Worm (Caenorhabditis elegans): Measurements from ENCODE around the gene K11E4.1.

Gene K11E4.1

ce11 chrX:13746231-13746630 is 32.3 kb downstream of the K11E4.1 start:
- TF ChIP-seq ZK185.1 (tag; optimal IDR thresholded peaks at IDR 0.05; ENCODE audit: poor library complexity, severe bottlenecking): no peak
- no peak for TF ChIP-seq ztf-25 (GFP tag; IDR thresholded peaks at IDR 0.05)
- no peak for TF ChIP-seq lin-26 (GFP tag; IDR thresholded peaks at IDR 0.05)
- peak; percentile 79 for TF ChIP-seq nhr-80 (tag; optimal IDR thresholded peaks at IDR 0.05)
- peak; percentile 76 for TF ChIP-seq unc-62 (GFP tag; optimal IDR thresholded peaks at IDR 0.05)

ce11 chrX:13746661-13747365 is 32.9 kb downstream of the K11E4.1 start, which contains the start of gene nhr-71:
Gene nhr-71 (plus strand): TSS chrX:13747315.
- TF ChIP-seq atf-7 (tag; optimal IDR thresholded peaks at IDR 0.05) (no peak), ceh-58 (GFP tag; IDR thresholded peaks at IDR 0.05) (0 out of 2 replicates have a peak, but pooled peaks have one; percentile 32), F52B5.7 (tag; optimal IDR thresholded peaks at IDR 0.05) (no peak), unc-62 (GFP tag; optimal IDR thresholded peaks at IDR 0.05) (no peak), rcor-1 (GFP tag; IDR thresholded peaks at IDR 0.05) (no peak), cebp-1 (GFP tag; IDR thresholded peaks at IDR 0.05) (no peak), cebp-1 (tag; optimal IDR thresholded peaks at IDR 0.05) (no peak), ztf-25 (GFP tag; IDR thresholded peaks at IDR 0.05) (no peak), nhr-80 (tag; optimal IDR thresholded peaks at IDR 0.05) (peak; percentile 2), unc-130 (GFP tag; optimal IDR thresholded peaks at IDR 0.05) (no peak), dox-1 (GFP tag; IDR thresholded peaks at IDR 0.05) (0 out of 2 replicates have a peak, but pooled peaks have one; percentile 33), F23B12.7 (tag; optimal IDR thresholded peaks at IDR 0.05; ENCODE audit: insufficient read depth) (no peak), ekl-4 (GFP tag; IDR thresholded peaks at IDR 0.05) (no peak), dpl-1 (GFP tag; optimal IDR thresholded peaks at IDR 0.05) (no peak), bed-1 (GFP tag; IDR thresholded peaks at IDR 0.05) (no peak), let-607 (tag; optimal IDR thresholded peaks at IDR 0.05) (peak in 1 of 2 experiments; percentile 10), ceh-27 (GFP tag; optimal IDR thresholded peaks at IDR 0.05) (no peak)

- TF ChIP-seq B0019.2 (GFP tag; conservative IDR thresholded peaks at IDR 0.05): no peak
- TF ChIP-seq fkh-3 (tag; optimal IDR thresholded peaks at IDR 0.05): no peak
- TF ChIP-seq nhr-80 (tag; optimal IDR thresholded peaks at IDR 0.05): peak; percentile 34
These were observed 34.0 kb downstream of the K11E4.1 start for ce11 chrX:13747997-13748396.

- no peak for TF ChIP-seq C06A6.2 (GFP tag; conservative IDR thresholded peaks at IDR 0.05)
- TF ChIP-seq nhr-80 (tag; optimal IDR thresholded peaks at IDR 0.05): peak; percentile 15
These were observed 39.0 kb downstream of the K11E4.1 start for ce11 chrX:13752822-13753581.

DNA sequence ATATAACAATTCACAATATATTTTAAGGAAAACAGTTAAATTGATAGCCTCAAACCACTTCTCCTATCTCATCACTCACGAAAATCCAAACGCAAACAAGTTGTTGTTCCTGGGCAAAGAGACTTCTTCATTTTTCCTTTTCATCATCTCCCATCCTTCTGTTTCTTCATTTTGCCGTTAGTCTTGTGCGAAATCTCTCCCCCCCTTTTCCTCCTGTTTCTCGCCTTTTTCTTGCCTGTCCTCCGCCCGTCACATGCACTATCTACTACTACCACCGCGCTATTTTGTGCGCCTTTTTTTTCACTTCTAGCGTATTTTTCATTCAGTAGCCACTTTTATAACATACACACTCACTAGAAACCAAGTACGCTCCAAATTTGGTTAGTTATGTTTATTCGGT is 40.5 kb downstream of the K11E4.1 start:
- no peak for TF ChIP-seq lsy-27 (tag; optimal IDR thresholded peaks at IDR 0.05; ENCODE audit: borderline replicate concordance, insufficient read depth)
- TF ChIP-seq F52B5.7 (tag; optimal IDR thresholded peaks at IDR 0.05): no peak
- no peak for TF ChIP-seq snpc-4 (GFP tag; optimal IDR thresholded peaks at IDR 0.05)
- TF ChIP-seq snpc-4 (tag; optimal IDR thresholded peaks at IDR 0.05): no peak
- TF ChIP-seq lin-54 (GFP tag; optimal IDR thresholded peaks at IDR 0.05): no peak
- TF ChIP-seq B0019.2 (GFP tag; conservative IDR thresholded peaks at IDR 0.05): no peak
- TF ChIP-seq ekl-4 (GFP tag; IDR thresholded peaks at IDR 0.05): no peak
- no peak for TF ChIP-seq cebp-1 (GFP tag; IDR thresholded peaks at IDR 0.05)
- TF ChIP-seq cebp-1 (tag; optimal IDR thresholded peaks at IDR 0.05): peak; percentile 46
- no peak for TF ChIP-seq ztf-25 (GFP tag; IDR thresholded peaks at IDR 0.05)
- TF ChIP-seq lag-1 (GFP tag; IDR thresholded peaks at IDR 0.05): 0 out of 2 replicates have a peak, but pooled peaks have one; percentile 20
- TF ChIP-seq lin-40 (tag; optimal IDR thresholded peaks at IDR 0.05): peak; percentile 16
- no peak for TF ChIP-seq lin-35 (GFP tag; optimal IDR thresholded peaks at IDR 0.05)
- TF ChIP-seq ceh-27 (GFP tag; optimal IDR thresholded peaks at IDR 0.05): peak; percentile 25

Data from whole organism, young adult.